Worm (Caenorhabditis elegans) whole organism, early embryonic: ENCODE data around the gene R05D8.9.

ENCODE experiments used
- B0310.2 ChIP-seq: sonication (generic microtip); optimal IDR thresholded peaks from 2 replicates; lab custom pipeline; 2016; ENCODE audit warnings: mild to moderate bottlenecking, missing genetic modification characterization, missing compliant biosample characterization
- F13C5.2 ChIP-seq: sonication (generic microtip); optimal IDR thresholded peaks from 2 replicates; lab custom pipeline; 2017; ENCODE audit warnings: mild to moderate bottlenecking, missing genetic modification characterization, inconsistent platforms, missing compliant biosample characterization
- aly-1 ChIP-seq: sonication (generic microtip); optimal IDR thresholded peaks from 2 replicates; lab custom pipeline; 2016; ENCODE audit warnings: missing genetic modification characterization, missing compliant biosample characterization
- ama-1 ChIP-seq: fragments of 150-350 bp; optimal IDR thresholded peaks from 2 replicates; lab custom pipeline; 2014
- ceh-13 ChIP-seq: fragments of 200-800 bp; sonication (Bioruptor generic); optimal IDR thresholded peaks from 2 replicates; lab custom pipeline; 2018; ENCODE audit warnings: mild to moderate bottlenecking, missing genetic modification characterization, missing compliant biosample characterization
- ceh-36 ChIP-seq: sonication (generic microtip); optimal IDR thresholded peaks from 2 replicates; lab custom pipeline; 2016; ENCODE audit warnings: missing genetic modification characterization, inconsistent platforms, missing compliant biosample characterization
- ets-7 ChIP-seq: sonication (generic microtip); optimal IDR thresholded peaks from 2 replicates; lab custom pipeline; 2016; ENCODE audit warnings: missing genotype, missing genetic modification characterization, missing compliant biosample characterization
- flt-1 ChIP-seq: fragments of 200-800 bp; sonication (Bioruptor generic); IDR thresholded peaks from 2 replicates; pipeline ENCODE4 v1.3.6; 2022; ENCODE audit warnings: missing genetic modification characterization, missing compliant biosample characterization
- hmbx-1 ChIP-seq: sonication (generic microtip); optimal IDR thresholded peaks from 2 replicates; lab custom pipeline; 2016; ENCODE audit warnings: mild to moderate bottlenecking, missing genetic modification characterization, missing compliant biosample characterization
- hmg-4 ChIP-seq: fragments of 200-800 bp; sonication (Bioruptor generic); optimal IDR thresholded peaks from 2 replicates; lab custom pipeline; 2018; ENCODE audit warnings: mild to moderate bottlenecking, missing genetic modification characterization, missing compliant biosample characterization
- hnd-1 ChIP-seq: sonication (generic microtip); optimal IDR thresholded peaks from 2 replicates; lab custom pipeline; 2016; ENCODE audit warnings: missing genetic modification characterization, missing compliant biosample characterization
- pes-1 ChIP-seq: fragments of 200-800 bp; sonication (Bioruptor generic); IDR thresholded peaks from 2 replicates; pipeline ENCODE4 v1.3.6; 2022; ENCODE audit warnings: missing genetic modification reagents, missing genetic modification characterization, missing compliant biosample characterization
- scrt-1 ChIP-seq: fragments of 200-800 bp; sonication (Bioruptor generic); IDR thresholded peaks from 2 replicates; pipeline ENCODE4 v1.3.6; 2022; ENCODE audit warnings: missing genetic modification characterization, missing compliant biosample characterization
- sea-1 ChIP-seq: fragments of 200-800 bp; sonication (Bioruptor generic); conservative IDR thresholded peaks from 2 replicates; pipeline ENCODE4 v1.3.6; 2022; ENCODE audit warnings: missing genetic modification characterization, missing compliant biosample characterization
- tbx-11 ChIP-seq: fragments of 200-800 bp; sonication (Bioruptor generic); IDR thresholded peaks from 2 replicates; pipeline ENCODE4 v1.3.6; 2022; ENCODE audit warnings: missing genetic modification characterization, missing compliant biosample characterization
- tbx-37 ChIP-seq: fragments of 200-800 bp; sonication (Bioruptor generic); conservative IDR thresholded peaks from 2 replicates; pipeline ENCODE4 v1.3.6; 2022; ENCODE audit warnings: missing genetic modification reagents, missing genetic modification characterization, missing compliant biosample characterization
- tra-4 ChIP-seq: sonication (generic microtip); optimal IDR thresholded peaks from 2 replicates; lab custom pipeline; 2017; ENCODE audit warnings: missing genetic modification characterization, missing compliant biosample characterization

The R05D8.9 gene

DNA sequence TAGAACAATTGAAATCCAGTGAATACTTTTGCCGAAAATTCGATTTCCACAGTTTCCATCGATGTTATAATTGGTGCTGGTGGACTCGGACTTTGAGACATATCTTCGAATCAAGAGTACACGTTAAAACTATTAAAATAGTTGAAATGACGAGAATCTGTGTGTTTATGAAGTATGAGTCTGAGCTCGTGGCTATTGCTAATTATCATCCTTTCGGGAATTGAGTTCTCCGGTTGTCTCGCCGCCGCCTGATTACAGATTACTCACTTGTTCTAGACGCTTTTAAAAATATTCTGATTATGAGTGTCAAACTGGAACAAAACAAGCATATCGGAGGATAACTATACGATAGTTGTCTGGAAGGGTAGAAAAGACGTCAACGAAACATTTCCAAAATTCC lies 29.2 kb downstream of the R05D8.9 start, which contains the start of gene srg-56:
Gene srg-56, minus strand, starts transcription at position 101 of the 400 bp plus-strand sequence.
- TF ChIP-seq F13C5.2 (tag; lab: Kevin White, UChicago) (no peak), aly-1 (tag; lab: Kevin White, UChicago) (no peak)

DNA sequence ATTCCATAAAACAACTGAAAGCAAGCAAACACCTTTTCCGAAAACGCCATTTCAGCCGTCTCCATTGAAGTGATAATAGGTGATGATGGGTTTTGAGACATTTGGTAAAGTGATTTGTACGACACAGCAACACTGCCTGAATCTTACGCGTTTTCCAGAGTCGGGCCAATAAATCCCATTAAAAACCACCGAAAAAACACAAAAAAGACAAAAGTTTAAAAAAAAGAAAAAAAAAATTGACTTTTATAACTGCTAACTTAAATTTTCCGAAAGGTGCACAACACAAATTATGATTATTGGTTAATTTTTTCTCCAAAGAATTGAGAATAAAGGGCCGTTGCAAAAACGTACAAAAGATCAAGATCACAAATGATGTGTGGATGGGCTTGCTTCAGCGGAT lies 33.0 kb downstream of the R05D8.9 start, which contains the start of gene srg-57:
Gene srg-57, minus strand, starts transcription at position 101 of the 400 bp plus-strand sequence.
- TF ChIP-seq ets-7 (tag; lab: Kevin White, UChicago) (no peak), hmbx-1 (tag; lab: Kevin White, UChicago) (no peak), hnd-1 (tag; lab: Kevin White, UChicago) (no peak), scrt-1 (GFP tag; lab: Robert Waterston, UW) (no peak), tbx-11 (GFP tag; lab: Robert Waterston, UW) (no peak), ceh-36 (no peak), sea-1 (GFP tag; lab: Robert Waterston, UW) (no peak), flt-1 (GFP tag; lab: Robert Waterston, UW) (no peak), ceh-13 (GFP tag; lab: Kevin White, UChicago) (no peak), pes-1 (GFP tag; lab: Robert Waterston, UW) (no peak), aly-1 (tag; lab: Kevin White, UChicago) (no peak), ama-1 (no peak), tbx-37 (GFP tag; lab: Robert Waterston, UW) (no peak), hmg-4 (no peak), F13C5.2 (tag; lab: Kevin White, UChicago) (no peak)

- TF ChIP-seq scrt-1 (GFP tag; lab: Robert Waterston, UW) (no peak), ceh-13 (GFP tag; lab: Kevin White, UChicago) (no peak), flt-1 (GFP tag; lab: Robert Waterston, UW) (no peak), ama-1 (no peak), hmg-4 (no peak), tra-4 (tag; lab: Kevin White, UChicago) (no peak), B0310.2 (tag; lab: Kevin White, UChicago) (no peak), ceh-36 (no peak), pes-1 (GFP tag; lab: Robert Waterston, UW) (no peak), F13C5.2 (tag; lab: Kevin White, UChicago) (no peak), aly-1 (tag; lab: Kevin White, UChicago) (no peak), tbx-11 (GFP tag; lab: Robert Waterston, UW) (no peak), hnd-1 (tag; lab: Kevin White, UChicago) (no peak), tbx-37 (GFP tag; lab: Robert Waterston, UW) (no peak), ets-7 (tag; lab: Kevin White, UChicago) (no peak)
Measured at ce11 chrV:2730784-2731480, 36.4 kb downstream of the R05D8.9 start, which contains the start of gene dod-3. TSS of gene dod-3 (minus strand) at chrV:2731098.

- no peak for TF ChIP-seq ceh-36
- TF ChIP-seq pes-1 (GFP tag; lab: Robert Waterston, UW), result no peak
Measured at ce11 chrV:2728236-2728635, 39.1 kb downstream of the R05D8.9 start, which contains the start of gene str-33. TSS of gene str-33 (plus strand) at chrV:2728536.

DNA sequence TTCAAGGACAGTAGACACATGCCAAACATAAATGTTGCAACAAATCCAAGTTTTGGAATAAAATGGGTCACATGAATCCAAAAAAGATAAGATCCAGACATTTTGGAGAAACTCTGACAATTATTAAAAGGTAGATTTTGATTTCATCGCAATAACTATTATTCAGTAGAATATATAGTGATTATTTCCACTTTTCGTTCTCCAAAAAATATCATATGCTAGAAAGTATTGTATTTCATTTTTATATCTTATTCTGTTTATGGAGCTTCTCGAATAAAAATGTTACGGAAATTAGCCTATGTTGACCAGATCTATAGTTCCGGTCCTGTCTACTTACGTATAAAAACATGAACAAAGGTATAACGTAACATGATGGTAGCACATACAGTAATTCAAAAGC lies 40.3 kb downstream of the R05D8.9 start, which contains the start of gene str-13:
Gene str-13, minus strand, starts transcription at position 101 of the 400 bp plus-strand sequence.
- TF ChIP-seq sea-1 (GFP tag; lab: Robert Waterston, UW) (no peak), ama-1 (no peak), aly-1 (tag; lab: Kevin White, UChicago) (no peak), pes-1 (GFP tag; lab: Robert Waterston, UW) (no peak), ets-7 (tag; lab: Kevin White, UChicago) (no peak), hmbx-1 (tag; lab: Kevin White, UChicago) (no peak), tbx-37 (GFP tag; lab: Robert Waterston, UW) (no peak), B0310.2 (tag; lab: Kevin White, UChicago) (no peak), scrt-1 (GFP tag; lab: Robert Waterston, UW) (no peak), tbx-11 (GFP tag; lab: Robert Waterston, UW) (no peak), flt-1 (GFP tag; lab: Robert Waterston, UW) (no peak)

- TF ChIP-seq flt-1 (GFP tag; lab: Robert Waterston, UW) (no peak), ets-7 (tag; lab: Kevin White, UChicago) (no peak), ceh-36 (no peak), ama-1 (no peak), pes-1 (GFP tag; lab: Robert Waterston, UW) (no peak)
Measured at ce11 chrV:2725225-2725624, 42.1 kb downstream of the R05D8.9 start, which contains the start of gene srg-59. TSS of gene srg-59 (minus strand) at chrV:2725325.

DNA sequence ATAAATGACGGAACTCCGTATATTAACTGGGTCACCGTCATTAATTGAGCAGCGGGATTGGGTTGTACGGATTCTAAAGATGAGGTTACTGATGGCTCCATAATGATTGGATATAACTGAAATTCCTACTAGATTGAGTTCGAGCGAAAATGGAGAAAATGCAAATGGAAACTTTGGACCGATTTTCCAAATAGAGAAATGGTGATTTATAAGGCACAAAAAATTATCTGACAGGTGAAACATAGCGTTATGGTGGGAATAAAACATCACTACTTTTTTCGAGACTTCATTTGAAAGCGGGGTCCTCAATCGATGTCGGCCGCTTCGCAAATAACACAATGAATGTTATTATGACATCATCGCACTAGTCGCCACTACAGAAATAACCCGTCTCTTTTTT lies 44.8 kb downstream of the R05D8.9 start, which contains the start of gene srg-60:
Gene srg-60, minus strand, starts transcription at position 101 of the 400 bp plus-strand sequence.
- TF ChIP-seq tbx-11 (GFP tag; lab: Robert Waterston, UW), result no peak
- TF ChIP-seq hmbx-1 (tag; lab: Kevin White, UChicago), result no peak
- TF ChIP-seq F13C5.2 (tag; lab: Kevin White, UChicago), result no peak
- TF ChIP-seq sea-1 (GFP tag; lab: Robert Waterston, UW), result no peak
- no peak for TF ChIP-seq ceh-13 (GFP tag; lab: Kevin White, UChicago)
- no peak for TF ChIP-seq pes-1 (GFP tag; lab: Robert Waterston, UW)
- TF ChIP-seq ama-1, result no peak
- no peak for TF ChIP-seq flt-1 (GFP tag; lab: Robert Waterston, UW)
- no peak for TF ChIP-seq ets-7 (tag; lab: Kevin White, UChicago)
- TF ChIP-seq hmg-4, result no peak
- TF ChIP-seq B0310.2 (tag; lab: Kevin White, UChicago), result no peak
- TF ChIP-seq ceh-36, result no peak
